Worm (Caenorhabditis elegans) whole organism, mixed stage, embryonic: Measurements from ENCODE around the gene srh-284.

Experiments used
- ceh-39 ChIP-seq: fragments of 150-350 bp; optimal IDR thresholded peaks from 2 replicates; lab custom pipeline; 2014; ENCODE audit warnings: missing biosample characterization, missing genetic modification characterization
- lin-32 ChIP-seq: fragments of 200-800 bp; sonication (Bioruptor generic); optimal IDR thresholded peaks from 2 replicates; lab custom pipeline; 2018; ENCODE audit warnings: mild to moderate bottlenecking, missing genetic modification characterization, missing compliant biosample characterization
- mep-1 ChIP-seq: fragments of 150-350 bp; optimal IDR thresholded peaks from 2 replicates; lab custom pipeline; 2017; ENCODE audit warnings: missing biosample characterization, missing genetic modification reagents, missing genetic modification characterization, inconsistent platforms
- nhr-237 ChIP-seq: fragments of 150-350 bp; optimal IDR thresholded peaks from 2 replicates; lab custom pipeline; 2014; ENCODE audit warnings: missing biosample characterization, missing genetic modification characterization
- snpc-4 ChIP-seq: fragments of 150-350 bp; optimal IDR thresholded peaks from 2 replicates; lab custom pipeline; 2014; ENCODE audit warnings: missing biosample characterization, missing genetic modification characterization

DNA sequence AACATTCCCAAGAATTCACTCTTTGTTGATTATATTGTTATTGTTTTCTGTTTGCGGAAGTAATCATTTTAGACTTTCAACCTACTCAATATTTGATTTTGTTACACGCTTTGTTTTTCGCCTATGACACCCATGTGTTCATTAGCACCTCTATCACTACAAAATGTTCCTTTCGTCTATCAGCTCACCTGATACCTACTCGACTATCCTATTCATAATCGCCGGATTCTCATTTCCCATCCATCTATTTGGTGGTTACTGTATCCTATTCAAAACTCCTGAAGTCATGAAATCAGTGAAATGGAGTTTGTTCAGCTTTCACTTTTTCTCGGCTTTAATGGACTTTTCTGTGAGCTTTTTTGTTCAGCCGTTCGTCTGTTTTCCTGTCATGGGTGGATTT, 38.0 kb downstream of the srh-284 start, which contains the start of gene srh-291:
- no peak for TF ChIP-seq ceh-39 (tag; lab: Kevin White, UChicago)
- TF ChIP-seq mep-1, result no peak
- TF ChIP-seq lin-32, result no peak
- TF ChIP-seq snpc-4 (tag; lab: Kevin White, UChicago), result no peak
- TF ChIP-seq nhr-237 (tag; lab: Kevin White, UChicago), result no peak
